Fruit fly (Drosophila melanogaster) whole organism, embryonic: Measurements from ENCODE around the gene cl.
A peak's percentile ranks its signal among the peaks of the same experiment; 100 is the strongest.

Experiments used
- Abd-B ChIP-seq: fragments of 200-800 bp; sonication (Bioruptor generic); optimal IDR thresholded peaks from 2 replicates; lab custom pipeline; 2018; ENCODE audit warnings: missing biosample characterization, mild to moderate bottlenecking, missing genetic modification characterization, moderate library complexity
- Aef1 ChIP-seq: fragments of 200-800 bp; sonication (Bioruptor generic); IDR thresholded peaks from 3 replicates; pipeline ENCODE4 v1.3.6; 2022; ENCODE audit warnings: missing biosample characterization, missing genetic modification characterization
- Atf6 ChIP-seq: fragments of 200-800 bp; sonication (Bioruptor generic); IDR thresholded peaks from 2 replicates; pipeline ENCODE4 v1.3.6; 2022; ENCODE audit warnings: missing biosample characterization, missing genetic modification characterization
- B-H2 ChIP-seq: fragments of 200-800 bp; sonication (Bioruptor generic); optimal IDR thresholded peaks from 2 replicates; lab custom pipeline; 2018; ENCODE audit warnings: missing biosample characterization, mild to moderate bottlenecking, missing genetic modification characterization
- Bdp1 ChIP-seq: fragments of 200-800 bp; sonication (Bioruptor generic); optimal IDR thresholded peaks from 3 replicates; lab custom pipeline; 2016; ENCODE audit warnings: missing biosample characterization, missing genetic modification characterization
- CG11504 ChIP-seq: fragments of 200-800 bp; sonication (Bioruptor generic); optimal IDR thresholded peaks from 3 replicates; lab custom pipeline; 2019; ENCODE audit warnings: missing biosample characterization, mild to moderate bottlenecking, missing genetic modification characterization, moderate library complexity
- CG12299 ChIP-seq: fragments of 200-800 bp; sonication (Bioruptor generic); optimal IDR thresholded peaks from 2 replicates; lab custom pipeline; 2018; ENCODE audit warnings: missing biosample characterization, mild to moderate bottlenecking, missing genetic modification characterization
- CG12391 ChIP-seq: fragments of 200-800 bp; sonication (Bioruptor generic); optimal IDR thresholded peaks from 3 replicates; lab custom pipeline; 2018; ENCODE audit warnings: missing biosample characterization, mild to moderate bottlenecking, missing genetic modification characterization, moderate library complexity
- CG16779 ChIP-seq: fragments of 200-800 bp; sonication (Bioruptor generic); IDR thresholded peaks from 2 replicates; pipeline ENCODE4 v1.3.6; 2022; ENCODE audit warnings: missing biosample characterization, missing genetic modification characterization
- CG17829 ChIP-seq: fragments of 200-800 bp; optimal IDR thresholded peaks from 2 replicates; lab custom pipeline; 2019; ENCODE audit warnings: missing biosample characterization, mild to moderate bottlenecking, missing genetic modification characterization, moderate library complexity
- CG18011 ChIP-seq: fragments of 200-800 bp; sonication (Bioruptor generic); optimal IDR thresholded peaks from 2 replicates; lab custom pipeline; 2017; ENCODE audit warnings: missing biosample characterization, missing genetic modification characterization, mild to moderate bottlenecking, moderate library complexity, missing genotype
- CG30431 ChIP-seq: fragments of 200-800 bp; sonication (Bioruptor generic); optimal IDR thresholded peaks from 2 replicates; lab custom pipeline; 2017; ENCODE audit warnings: missing biosample characterization, missing genetic modification characterization
- CG31388 ChIP-seq: fragments of 200-800 bp; sonication (Bioruptor generic); optimal IDR thresholded peaks from 2 replicates; lab custom pipeline; 2016; ENCODE audit warnings: missing biosample characterization, missing genetic modification characterization
- CG32767 ChIP-seq: fragments of 200-800 bp; sonication (Bioruptor generic); IDR thresholded peaks from 2 replicates; pipeline ENCODE4 v1.3.6; 2022; ENCODE audit warnings: missing biosample characterization, missing genetic modification characterization
- CG4854 ChIP-seq: fragments of 200-800 bp; sonication (Bioruptor generic); optimal IDR thresholded peaks from 2 replicates; lab custom pipeline; 2016; ENCODE audit warnings: missing biosample characterization, missing genetic modification characterization, inconsistent platforms
- CG6272 ChIP-seq: fragments of 200-800 bp; sonication (Bioruptor generic); IDR thresholded peaks from 2 replicates; pipeline ENCODE4 v1.3.6; 2022; ENCODE audit warnings: missing biosample characterization, missing genetic modification characterization
- CG7357 ChIP-seq: fragments of 200-800 bp; sonication (Bioruptor generic); IDR thresholded peaks from 3 replicates; pipeline ENCODE4 v1.3.6; 2022; ENCODE audit warnings: missing biosample characterization, missing genetic modification characterization
- CG7372 ChIP-seq: fragments of 200-800 bp; sonication (Bioruptor generic); IDR thresholded peaks from 2 replicates; pipeline ENCODE4 v1.3.6; 2022; ENCODE audit warnings: missing biosample characterization, missing genetic modification characterization
- CG7556 ChIP-seq: fragments of 200-800 bp; sonication (Bioruptor generic); optimal IDR thresholded peaks from 2 replicates; lab custom pipeline; 2017; ENCODE audit warnings: missing biosample characterization, mild to moderate bottlenecking, missing genetic modification characterization
- CG9437 ChIP-seq: fragments of 200-800 bp; sonication (Bioruptor generic); optimal IDR thresholded peaks from 2 replicates; lab custom pipeline; 2018; ENCODE audit warnings: missing biosample characterization, mild to moderate bottlenecking, missing genetic modification characterization
- Eip74EF ChIP-seq, 2 experiments: fragments of 200-800 bp in 1 of 2; fragments of >200 bp in 1 of 2; sonication (Bioruptor generic) in 1 of 2; optimal IDR thresholded peaks; 2 replicates each; lab custom pipeline; 2017 to 2019; ENCODE audit warnings: missing biosample characterization in 2 of 2, missing genetic modification characterization in 2 of 2, mild to moderate bottlenecking in 1 of 2, moderate library complexity in 1 of 2
- Fer1 ChIP-seq: fragments of 200-800 bp; sonication (Bioruptor generic); optimal IDR thresholded peaks from 2 replicates; lab custom pipeline; 2017; ENCODE audit warnings: missing biosample characterization, mild to moderate bottlenecking, missing genetic modification characterization
- HLH4C ChIP-seq: fragments of 200-800 bp; sonication (Bioruptor generic); IDR thresholded peaks from 3 replicates; pipeline ENCODE4 v1.3.6; 2022; ENCODE audit warnings: missing biosample characterization, missing genetic modification characterization; ENCODE audit not compliant: partially characterized antibody
- Jarid2 ChIP-seq: fragments of 200-800 bp; sonication (Bioruptor generic); optimal IDR thresholded peaks from 3 replicates; lab custom pipeline; 2017; ENCODE audit warnings: mild to moderate bottlenecking, missing biosample characterization, missing genetic modification reagents, missing genetic modification characterization
- Lhr ChIP-seq: fragments of 200-800 bp; sonication (Bioruptor generic); optimal IDR thresholded peaks from 3 replicates; lab custom pipeline; 2017; ENCODE audit warnings: mild to moderate bottlenecking, missing biosample characterization, missing genetic modification reagents, missing genetic modification characterization
- NFAT ChIP-seq: fragments of 200-800 bp; sonication (Bioruptor generic); IDR thresholded peaks from 2 replicates; pipeline ENCODE4 v1.3.6; 2022; ENCODE audit warnings: missing biosample characterization, missing genetic modification characterization
- Oaz ChIP-seq: fragments of 200-800 bp; sonication (Bioruptor generic); IDR thresholded peaks from 2 replicates; pipeline ENCODE4 v1.3.6; 2022; ENCODE audit warnings: missing biosample characterization, missing genetic modification characterization
- Optix ChIP-seq: fragments of 200-800 bp; sonication (Bioruptor generic); IDR thresholded peaks from 3 replicates; pipeline ENCODE4 v1.3.6; 2022; ENCODE audit warnings: missing biosample characterization, missing genetic modification characterization
- Sox102F ChIP-seq: fragments of 200-800 bp; sonication (Bioruptor generic); optimal IDR thresholded peaks from 2 replicates; lab custom pipeline; 2018; ENCODE audit warnings: missing biosample characterization, mild to moderate bottlenecking, missing genetic modification characterization, moderate library complexity
- bowl ChIP-seq: fragments of 200-800 bp; sonication (Bioruptor generic); IDR thresholded peaks from 2 replicates; pipeline ENCODE4 v1.3.6; 2022; ENCODE audit warnings: missing biosample characterization, missing genetic modification characterization
- caup ChIP-seq: fragments of 200-800 bp; sonication (Bioruptor generic); optimal IDR thresholded peaks from 3 replicates; lab custom pipeline; 2017; ENCODE audit warnings: missing biosample characterization, mild to moderate bottlenecking, missing genetic modification characterization, moderate library complexity; ENCODE audit not compliant: severe bottlenecking
- dan ChIP-seq: fragments of 200-800 bp; sonication (Bioruptor generic); IDR thresholded peaks from 2 replicates; pipeline ENCODE4 v1.3.6; 2022; ENCODE audit warnings: missing biosample characterization, missing genetic modification characterization
- dmrt99B ChIP-seq: fragments of 200-800 bp; sonication (Bioruptor generic); optimal IDR thresholded peaks from 2 replicates; lab custom pipeline; 2018; ENCODE audit warnings: missing biosample characterization, mild to moderate bottlenecking, missing genetic modification characterization, moderate library complexity
- gce ChIP-seq: fragments of 200-800 bp; sonication (Bioruptor generic); IDR thresholded peaks from 3 replicates; pipeline ENCODE4 v1.3.6; 2022; ENCODE audit warnings: missing biosample characterization, missing genetic modification characterization
- h ChIP-seq: fragments of >200 bp; optimal IDR thresholded peaks from 2 replicates; lab custom pipeline; 2017
- klu ChIP-seq: fragments of 200-800 bp; sonication (Bioruptor generic); IDR thresholded peaks from 2 replicates; pipeline ENCODE4 v1.3.6; 2022; ENCODE audit warnings: missing biosample characterization, missing genetic modification characterization
- kni ChIP-seq: fragments of 200-800 bp; sonication (Bioruptor generic); optimal IDR thresholded peaks from 3 replicates; lab custom pipeline; 2017; ENCODE audit warnings: mild to moderate bottlenecking, missing biosample characterization, missing genetic modification reagents, missing genetic modification characterization
- knrl ChIP-seq: fragments of 200-800 bp; sonication (Bioruptor generic); IDR thresholded peaks from 3 replicates; pipeline ENCODE4 v1.3.6; 2022; ENCODE audit warnings: missing biosample characterization, missing genetic modification characterization; ENCODE audit not compliant: partially characterized antibody
- maf-S ChIP-seq: fragments of 200-800 bp; sonication (Bioruptor generic); optimal IDR thresholded peaks from 2 replicates; lab custom pipeline; 2016; ENCODE audit warnings: missing biosample characterization, missing genetic modification characterization
- pb ChIP-seq: fragments of 200-800 bp; sonication (Bioruptor generic); optimal IDR thresholded peaks from 3 replicates; lab custom pipeline; 2016; ENCODE audit warnings: missing biosample characterization, missing genetic modification characterization
- pnt ChIP-seq: fragments of 200-800 bp; sonication (Bioruptor generic); optimal IDR thresholded peaks from 3 replicates; lab custom pipeline; 2016; ENCODE audit warnings: missing biosample characterization, missing genetic modification characterization
- pros ChIP-seq: fragments of 200-800 bp; sonication (Bioruptor generic); optimal IDR thresholded peaks from 3 replicates; lab custom pipeline; 2019; ENCODE audit warnings: missing biosample characterization, mild to moderate bottlenecking, missing genetic modification characterization, moderate library complexity
- pzg ChIP-seq: fragments of 200-800 bp; sonication (Bioruptor generic); optimal IDR thresholded peaks from 3 replicates; lab custom pipeline; 2018; ENCODE audit warnings: missing biosample characterization, mild to moderate bottlenecking, missing genetic modification characterization, moderate library complexity
- sd ChIP-seq: fragments of 200-800 bp; sonication (Bioruptor generic); optimal IDR thresholded peaks from 3 replicates; lab custom pipeline; 2018; ENCODE audit warnings: missing biosample characterization, mild to moderate bottlenecking, missing genetic modification characterization, moderate library complexity
- seq ChIP-seq: fragments of 200-800 bp; sonication (Bioruptor generic); IDR thresholded peaks from 2 replicates; pipeline ENCODE4 v1.3.6; 2022; ENCODE audit warnings: missing biosample characterization, missing genetic modification characterization
- sim ChIP-seq: fragments of 200-800 bp; sonication (Bioruptor generic); IDR thresholded peaks from 2 replicates; pipeline ENCODE4 v1.3.6; 2022; ENCODE audit warnings: missing biosample characterization, missing genetic modification characterization
- ttk ChIP-seq: fragments of 200-800 bp; sonication (Bioruptor generic); IDR thresholded peaks from 2 replicates; pipeline ENCODE4 v2.1.2; 2022; ENCODE audit warnings: missing biosample characterization, missing genetic modification characterization
- usp ChIP-seq: fragments of >200 bp; optimal IDR thresholded peaks from 2 replicates; lab custom pipeline; 2017; ENCODE audit warnings: missing biosample characterization, missing genetic modification characterization
- zen2 ChIP-seq: fragments of 200-800 bp; sonication (Bioruptor generic); IDR thresholded peaks from 3 replicates; pipeline ENCODE4 v1.3.6; 2022; ENCODE audit warnings: missing biosample characterization, missing genetic modification characterization; ENCODE audit not compliant: partially characterized antibody

The cl gene

DNA sequence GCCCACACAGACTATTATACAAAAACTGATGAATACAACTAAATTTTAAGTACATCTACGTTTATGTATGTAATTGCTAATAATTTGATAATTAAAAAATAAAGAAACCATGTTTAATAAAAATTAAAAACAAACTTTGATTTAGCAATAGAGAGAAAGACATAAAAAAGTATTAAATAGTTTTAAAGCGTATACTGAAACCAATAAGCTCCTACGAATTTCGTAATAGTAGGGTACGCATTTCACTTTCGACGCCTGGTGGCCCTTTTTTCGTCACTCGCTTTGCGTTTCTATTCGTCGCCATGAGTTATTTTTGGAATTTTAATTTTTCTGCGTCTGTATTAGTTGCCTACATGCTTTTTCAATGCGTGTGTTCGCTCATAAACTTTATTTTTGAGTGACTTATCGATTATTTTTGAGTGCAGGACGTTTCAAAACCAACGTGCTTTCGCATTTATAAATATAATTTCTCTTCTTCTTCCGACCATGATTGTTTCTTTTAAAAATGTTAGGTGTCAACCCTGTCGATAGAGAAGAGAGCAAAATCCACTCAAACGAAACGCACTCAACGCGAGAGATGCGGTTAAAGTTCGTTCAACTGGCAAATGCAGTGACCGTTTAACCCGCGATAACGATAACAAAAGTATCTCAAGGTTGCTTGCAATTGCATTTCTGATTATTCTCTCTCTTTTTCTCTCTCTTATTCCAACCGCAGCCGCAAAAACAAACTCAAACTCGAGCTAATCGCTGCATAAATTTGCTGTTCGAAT is 26.8 kb downstream of the cl start, which contains the start of gene Oscillin (continued):
- TF ChIP-seq dmrt99B (tag; lab: Kevin White, UChicago) (peak; percentile 89), CG16779 (no peak), sim (GFP tag; lab: Robert Waterston, UW) (peak; percentile 71), B-H2 (GFP tag; lab: Kevin White, UChicago) (peak; percentile 41), CG4854 (GFP tag; lab: Kevin White, UChicago) (peak; percentile 48), pnt (GFP tag; lab: Kevin White, UChicago) (no peak), sd (peak; percentile 91), seq (GFP tag; lab: Robert Waterston, UW) (no peak; the same call in none of the 2 replicates), ttk (peak; percentile 81), CG12299 (tag; lab: Kevin White, UChicago) (peak; percentile 66), h (lab: Kevin White, UChicago) (no peak), CG32767 (GFP tag; lab: Robert Waterston, UW) (peak; percentile 78), Aef1 (GFP tag; lab: Robert Waterston, UW) (peak; percentile 57), HLH4C (peak; percentile 84), pb (GFP tag; lab: Kevin White, UChicago) (no peak), Fer1 (GFP tag; lab: Kevin White, UChicago) (peak; percentile 87), pzg (GFP tag; lab: Kevin White, UChicago) (no peak), Oaz (no peak; the same call in none of the 2 replicates), maf-S (no peak), Jarid2 (GFP tag; lab: Kevin White, UChicago) (no peak), CG30431 (GFP tag; lab: Kevin White, UChicago) (peak; percentile 45), knrl (no peak), caup (peak; percentile 78), bowl (GFP tag; lab: Robert Waterston, UW) (no peak), CG18011 (GFP tag; lab: Kevin White, UChicago) (no peak), CG9437 (GFP tag; lab: Kevin White, UChicago) (peak; percentile 40), Atf6 (GFP tag; lab: Robert Waterston, UW) (no peak), kni (peak; percentile 52), Eip74EF (GFP tag; optimal IDR thresholded peaks at IDR 0.05; lab: Kevin White, UChicago) (peak in 1 of 2 experiments; percentile 80), CG31388 (GFP tag; lab: Kevin White, UChicago) (peak; percentile 31), dan (GFP tag; lab: Robert Waterston, UW) (no peak), Abd-B (GFP tag; lab: Kevin White, UChicago) (peak; percentile 52), Optix (GFP tag; lab: Robert Waterston, UW) (no peak), zen2 (GFP tag; lab: Robert Waterston, UW) (peak; percentile 89), NFAT (GFP tag; lab: Robert Waterston, UW) (peak; percentile 49; the same call in 1 of the 2 replicates), Bdp1 (no peak), gce (GFP tag; lab: Robert Waterston, UW) (peak; percentile 91), CG7357 (GFP tag; lab: Robert Waterston, UW) (no peak; the same call in 2 of the 3 replicates), CG17829 (peak; percentile 92), CG12391 (tag; lab: Kevin White, UChicago) (peak; percentile 48), pros (GFP tag; lab: Kevin White, UChicago) (peak; percentile 36), CG7372 (GFP tag; lab: Robert Waterston, UW) (peak; percentile 77), Sox102F (GFP tag; lab: Kevin White, UChicago) (peak; percentile 91), Lhr (GFP tag; lab: Kevin White, UChicago) (no peak), CG11504 (tag; lab: Kevin White, UChicago) (peak; percentile 88), usp (no peak), CG7556 (GFP tag; lab: Kevin White, UChicago) (peak; percentile 86), CG6272 (GFP tag; lab: Robert Waterston, UW) (peak; percentile 55; the same call in 1 of the 2 replicates), klu (peak; percentile 72)
